Fruit fly (Drosophila melanogaster): ENCODE data around the gene Nhe1.

Nhe1 gene

DNA sequence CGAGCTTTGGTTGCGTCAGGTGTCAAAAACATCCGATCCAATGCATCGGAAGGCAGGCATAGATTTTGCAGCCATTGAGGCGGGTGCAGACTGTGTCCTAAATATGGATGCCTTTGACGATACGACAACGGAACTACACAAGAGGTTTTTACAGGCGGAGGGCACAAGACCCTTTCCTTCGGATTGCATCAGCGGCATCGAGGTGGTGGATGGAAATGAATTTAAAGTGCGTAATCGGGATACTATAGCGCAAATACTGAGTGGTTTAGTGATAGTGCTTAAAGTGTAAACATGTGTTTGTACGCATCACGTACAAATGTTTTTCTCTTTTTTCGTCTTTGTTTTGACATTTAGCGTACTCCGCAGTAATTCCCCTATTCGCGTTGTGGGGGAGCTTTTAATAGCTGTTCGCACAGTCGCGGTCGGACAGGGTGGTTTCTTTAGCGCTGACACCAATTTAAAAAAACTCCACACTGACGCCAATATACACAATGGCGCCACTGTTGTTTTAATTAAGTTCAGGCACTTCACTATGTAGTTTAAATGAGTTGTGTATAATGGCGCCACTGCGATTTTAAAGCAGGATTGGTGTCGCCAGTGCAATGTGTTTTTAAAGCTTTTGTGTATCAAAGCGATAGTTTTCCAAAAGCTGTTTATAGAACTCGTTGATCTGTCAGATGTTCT is 33.6 kb downstream of the Nhe1 start:
- peak; percentile 0 for TF ChIP-seq pho (GFP tag; optimal IDR thresholded peaks at IDR 0.05)
- no peak for TF ChIP-seq Fer2 (tag; optimal IDR thresholded peaks at IDR 0.05)
- TF ChIP-seq az2 (GFP tag; optimal IDR thresholded peaks at IDR 0.05), result peak; percentile 55
- TF ChIP-seq CG30431 (GFP tag; optimal IDR thresholded peaks at IDR 0.05), result no peak
- peak; percentile 52; the same call in 1 of the 2 replicates for TF ChIP-seq CG3847 (GFP tag; IDR thresholded peaks at IDR 0.05)
- no peak for TF ChIP-seq dmrt11E (tag; optimal IDR thresholded peaks at IDR 0.05)
- TF ChIP-seq CG1603 (tag; optimal IDR thresholded peaks at IDR 0.05), result peak; percentile 58
- TF ChIP-seq Bdp1 (GFP tag; optimal IDR thresholded peaks at IDR 0.05), result no peak
- no peak for TF ChIP-seq CG12236 (GFP tag; optimal IDR thresholded peaks at IDR 0.05)
- peak; percentile 84 for TF ChIP-seq CG13624 (GFP tag; optimal IDR thresholded peaks at IDR 0.05)
- no peak for TF ChIP-seq CG17385 (GFP tag; optimal IDR thresholded peaks at IDR 0.05)
- TF ChIP-seq HLH3B (GFP tag; IDR thresholded peaks at IDR 0.05), result peak; percentile 53; the same call in 1 of the 2 replicates
- TF ChIP-seq sug (tag; optimal IDR thresholded peaks at IDR 0.05), result peak; percentile 46
- TF ChIP-seq Poxn (GFP tag; IDR thresholded peaks at IDR 0.05), result no peak
- peak; percentile 30 for TF ChIP-seq CG12659 (GFP tag; optimal IDR thresholded peaks at IDR 0.05)
- TF ChIP-seq CG13894 (tag; optimal IDR thresholded peaks at IDR 0.05), result peak; percentile 91
- peak; percentile 61 for TF ChIP-seq sob (GFP tag; IDR thresholded peaks at IDR 0.05)
- TF ChIP-seq vfl (GFP tag; optimal IDR thresholded peaks at IDR 0.05), result no peak
- TF ChIP-seq Xbp1 (GFP tag; optimal IDR thresholded peaks at IDR 0.05), result peak; percentile 58
- TF ChIP-seq CG1832 (GFP tag; optimal IDR thresholded peaks at IDR 0.05), result no peak
- no peak for TF ChIP-seq Xrp1 (GFP tag; IDR thresholded peaks at IDR 0.05)
- TF ChIP-seq NC2α (GFP tag; optimal IDR thresholded peaks at IDR 0.05), result peak; percentile 1
- TF ChIP-seq al (GFP tag; IDR thresholded peaks at IDR 0.05), result no peak
- TF ChIP-seq run (tag; optimal IDR thresholded peaks at IDR 0.05), result no peak
- TF ChIP-seq CG18764 (GFP tag; optimal IDR thresholded peaks at IDR 0.05), result no peak
- TF ChIP-seq br (optimal IDR thresholded peaks at IDR 0.05), result no peak
- no peak for TF ChIP-seq rib (GFP tag; IDR thresholded peaks at IDR 0.05)
- no peak for TF ChIP-seq CG12299 (tag; optimal IDR thresholded peaks at IDR 0.05)
- no peak for TF ChIP-seq sc (optimal IDR thresholded peaks at IDR 0.05)
- TF ChIP-seq sc (GFP tag; optimal IDR thresholded peaks at IDR 0.05), result no peak
- peak; percentile 18 for TF ChIP-seq pum (GFP tag; optimal IDR thresholded peaks at IDR 0.05)
- TF ChIP-seq CG1647 (GFP tag; optimal IDR thresholded peaks at IDR 0.05), result no peak
- TF ChIP-seq fd3F (GFP tag; optimal IDR thresholded peaks at IDR 0.05), result no peak
- no peak for TF ChIP-seq gce (GFP tag; IDR thresholded peaks at IDR 0.05)
- no peak for TF ChIP-seq NK7.1 (GFP tag; optimal IDR thresholded peaks at IDR 0.05)
- TF ChIP-seq CG42726 (GFP tag; IDR thresholded peaks at IDR 0.05; ENCODE audit: partially characterized antibody), result peak; percentile 50
- TF ChIP-seq Aef1 (GFP tag; IDR thresholded peaks at IDR 0.05), result no peak
- TF ChIP-seq knrl (GFP tag; IDR thresholded peaks at IDR 0.05; ENCODE audit: partially characterized antibody), result no peak; the same call in 1 of the 3 replicates
- TF ChIP-seq CG17186 (GFP tag; optimal IDR thresholded peaks at IDR 0.05), result no peak
- TF ChIP-seq CG7963 (GFP tag; IDR thresholded peaks at IDR 0.05; ENCODE audit: partially characterized antibody), result no peak
- peak; percentile 82; the same call in 1 of the 2 replicates for TF ChIP-seq CG32532 (GFP tag; IDR thresholded peaks at IDR 0.05)
- no peak for TF ChIP-seq nerfin-1 (tag; optimal IDR thresholded peaks at IDR 0.05)
- TF ChIP-seq Oli (tag; optimal IDR thresholded peaks at IDR 0.05), result no peak
- TF ChIP-seq Med (GFP tag), result peak; percentile 94
- no peak for TF ChIP-seq aop (GFP tag; IDR thresholded peaks at IDR 0.05)
- TF ChIP-seq unpg (GFP tag; optimal IDR thresholded peaks at IDR 0.05), result peak; percentile 49
- TF ChIP-seq Vsx1 (GFP tag; optimal IDR thresholded peaks at IDR 0.05), result no peak
- TF ChIP-seq eyg (GFP tag; optimal IDR thresholded peaks at IDR 0.05), result no peak
- TF ChIP-seq zen (tag; optimal IDR thresholded peaks at IDR 0.05), result no peak
- TF ChIP-seq Ptx1 (GFP tag; IDR thresholded peaks at IDR 0.05), result peak; percentile 59
- TF ChIP-seq CG15601 (tag; optimal IDR thresholded peaks at IDR 0.05), result no peak

Measured in whole organism, embryonic.